Fruit fly (Drosophila melanogaster) whole organism, embryonic: ENCODE measurements around the gene Fas2.

Source experiments
- Atf6 ChIP-seq: fragments of 200-800 bp; sonication (Bioruptor generic); IDR thresholded peaks from 2 replicates; pipeline ENCODE4 v1.3.6; 2022; ENCODE audit warnings: missing biosample characterization, missing genetic modification characterization
- CG10209 ChIP-seq: fragments of 200-800 bp; sonication (Bioruptor generic); optimal IDR thresholded peaks from 3 replicates; lab custom pipeline; 2017; ENCODE audit warnings: missing biosample characterization, mild to moderate bottlenecking, missing genetic modification characterization, missing genetic modification reagents
- CG1792 ChIP-seq: fragments of 200-800 bp; sonication (Bioruptor generic); optimal IDR thresholded peaks from 2 replicates; lab custom pipeline; 2016; ENCODE audit warnings: missing biosample characterization, missing genetic modification characterization
- CG6175 ChIP-seq: fragments of 200-800 bp; sonication (Bioruptor generic); IDR thresholded peaks from 3 replicates; pipeline ENCODE4 v1.3.6; 2022; ENCODE audit warnings: missing biosample characterization, missing genetic modification characterization
- Sox100B ChIP-seq: fragments of 200-800 bp; sonication (Bioruptor generic); optimal IDR thresholded peaks from 3 replicates; lab custom pipeline; 2018; ENCODE audit warnings: missing biosample characterization, mild to moderate bottlenecking, missing genetic modification characterization
- prd ChIP-seq, 3 experiments: fragments of >200 bp in 2 of 3; fragments of 200-800 bp in 1 of 3; sonication (Bioruptor generic) in 1 of 3; optimal IDR thresholded peaks in 2 of 3; IDR thresholded peaks in 1 of 3; 2 replicates in 2 of 3; 3 replicates in 1 of 3; pipeline versions ENCODE4 v1.3.6 to Lab custom; 2017 to 2022; ENCODE audit warnings: missing biosample characterization in 1 of 3, missing genetic modification characterization in 1 of 3
- tup ChIP-seq: fragments of 200-800 bp; sonication (Bioruptor generic); optimal IDR thresholded peaks from 2 replicates; lab custom pipeline; 2016; ENCODE audit warnings: missing biosample characterization, mild to moderate bottlenecking, missing genetic modification characterization, moderate library complexity

- no peak for TF ChIP-seq tup (GFP tag; lab: Kevin White, UChicago)
- TF ChIP-seq CG10209 (GFP tag; lab: Kevin White, UChicago) = no peak
- TF ChIP-seq CG1792 = no peak
- no peak for TF ChIP-seq CG6175 (GFP tag; lab: Robert Waterston, UW)
- TF ChIP-seq prd (optimal IDR thresholded peaks at IDR 0.05; lab: Kevin White, UChicago) = no peak
- TF ChIP-seq prd (GFP tag; IDR thresholded peaks at IDR 0.05; lab: Robert Waterston, UW) = no peak
- no peak for TF ChIP-seq Sox100B (GFP tag; lab: Kevin White, UChicago)
- TF ChIP-seq Atf6 (GFP tag; lab: Robert Waterston, UW) = no peak
Measured at dm6 chrX:4108612-4109173, 97.2 kb downstream of the Fas2 start.
